2 fruit fly cellular contexts compared by ENCODE assay signal in genomic region chr2L:17383588-17384308, dm6.
TF ChIP-seq lines count a peak whose summit lies in the region.

Gene Lrch (minus strand): TSS chr2L:17384115.

TF ChIP-seq in whole organism, embryonic, 481 proteins besides CTCF, POLR2A, EP300 and RAD21 (continued from another document and continues in another):
- TF ChIP-seq PHDP (tag; optimal IDR thresholded peaks at IDR 0.05; lab: Kevin White, UChicago) = peak; percentile 16
- TF ChIP-seq HmgD (GFP tag; optimal IDR thresholded peaks at IDR 0.05; lab: Kevin White, UChicago) = peak; percentile 31
- peak; percentile 7 for TF ChIP-seq tin (GFP tag; optimal IDR thresholded peaks at IDR 0.05; lab: Kevin White, UChicago)
- no peak for TF ChIP-seq lola (GFP tag; optimal IDR thresholded peaks at IDR 0.05; lab: Kevin White, UChicago)
- TF ChIP-seq CG8478 (optimal IDR thresholded peaks at IDR 0.05; lab: Kevin White, UChicago) = no peak
- peak; percentile 43; the same call in 1 of the 2 replicates for TF ChIP-seq CG16779 (GFP tag; IDR thresholded peaks at IDR 0.05; lab: Robert Waterston, UW)
- peak; percentile 43; the same call in 1 of the 3 replicates for TF ChIP-seq so (GFP tag; IDR thresholded peaks at IDR 0.05; lab: Robert Waterston, UW)
- no peak for TF ChIP-seq zfh2 (GFP tag; optimal IDR thresholded peaks at IDR 0.05; lab: Kevin White, UChicago)
- no peak for TF ChIP-seq Elba2 (GFP tag; optimal IDR thresholded peaks at IDR 0.05; lab: Kevin White, UChicago)
- TF ChIP-seq MTF-1 (GFP tag; optimal IDR thresholded peaks at IDR 0.05; lab: Kevin White, UChicago; ENCODE audit: borderline replicate concordance) = peak; percentile 55
- no peak for TF ChIP-seq CG14667 (GFP tag; IDR thresholded peaks at IDR 0.05; lab: Robert Waterston, UW)
- TF ChIP-seq danr (GFP tag; IDR thresholded peaks at IDR 0.05; lab: Robert Waterston, UW) = no peak
- no peak; the same call in 1 of the 2 replicates for TF ChIP-seq GATAe (GFP tag; conservative IDR thresholded peaks at IDR 0.05; lab: Robert Waterston, UW)
- TF ChIP-seq gro (GFP tag; optimal IDR thresholded peaks at IDR 0.05; lab: Kevin White, UChicago) = peak; percentile 76
- TF ChIP-seq CG12299 (tag; optimal IDR thresholded peaks at IDR 0.05; lab: Kevin White, UChicago) = no peak
- TF ChIP-seq CG4854 (GFP tag; optimal IDR thresholded peaks at IDR 0.05; lab: Kevin White, UChicago) = no peak
- peak; percentile 24 for TF ChIP-seq CG11398 (GFP tag; optimal IDR thresholded peaks at IDR 0.05; lab: Kevin White, UChicago)
- TF ChIP-seq CG16863 (GFP tag; optimal IDR thresholded peaks at IDR 0.05; lab: Kevin White, UChicago) = no peak
- no peak for TF ChIP-seq bab2 (GFP tag; optimal IDR thresholded peaks at IDR 0.05; lab: Kevin White, UChicago)
- TF ChIP-seq Dad (GFP tag; optimal IDR thresholded peaks at IDR 0.05; lab: Kevin White, UChicago) = peak; percentile 9
- TF ChIP-seq zen (tag; optimal IDR thresholded peaks at IDR 0.05; lab: Kevin White, UChicago) = no peak
- TF ChIP-seq Xbp1 (GFP tag; optimal IDR thresholded peaks at IDR 0.05; lab: Kevin White, UChicago) = peak; percentile 20
- peak; percentile 30 for TF ChIP-seq CG17829 (tag; optimal IDR thresholded peaks at IDR 0.05; lab: Kevin White, UChicago)
- TF ChIP-seq CG7928 (GFP tag; optimal IDR thresholded peaks at IDR 0.05; lab: Kevin White, UChicago) = no peak
- no peak for TF ChIP-seq Lpt (GFP tag; optimal IDR thresholded peaks at IDR 0.05; lab: Kevin White, UChicago)
- peak; percentile 94 for TF ChIP-seq E2f2 (GFP tag; IDR thresholded peaks at IDR 0.05; lab: Robert Waterston, UW)
- no peak for TF ChIP-seq sisA (GFP tag; IDR thresholded peaks at IDR 0.05; lab: Robert Waterston, UW)
- TF ChIP-seq otp (GFP tag; IDR thresholded peaks at IDR 0.05; lab: Robert Waterston, UW) = peak; percentile 58; the same call in 2 of the 3 replicates
- no peak for TF ChIP-seq sens-2 (GFP tag; IDR thresholded peaks at IDR 0.05; lab: Robert Waterston, UW)
- no peak for TF ChIP-seq Ssrp (tag; optimal IDR thresholded peaks at IDR 0.05; lab: Kevin White, UChicago)
- peak; percentile 64 for TF ChIP-seq CG7987 (GFP tag; optimal IDR thresholded peaks at IDR 0.05; lab: Kevin White, UChicago)
- TF ChIP-seq CG42726 (GFP tag; IDR thresholded peaks at IDR 0.05; lab: Robert Waterston, UW; ENCODE audit: partially characterized antibody) = peak; percentile 81
- no peak for TF ChIP-seq ken (GFP tag; IDR thresholded peaks at IDR 0.05; lab: Robert Waterston, UW)
- no peak for TF ChIP-seq CG32772 (GFP tag; IDR thresholded peaks at IDR 0.05; lab: Robert Waterston, UW)
- TF ChIP-seq CG10462 (GFP tag; optimal IDR thresholded peaks at IDR 0.05; lab: Kevin White, UChicago) = no peak
- no peak for TF ChIP-seq CG9609 (GFP tag; optimal IDR thresholded peaks at IDR 0.05; lab: Kevin White, UChicago)
- no peak for TF ChIP-seq CG12236 (GFP tag; optimal IDR thresholded peaks at IDR 0.05; lab: Kevin White, UChicago)
- no peak for TF ChIP-seq C15 (GFP tag; IDR thresholded peaks at IDR 0.05; lab: Robert Waterston, UW)
- TF ChIP-seq CG17385 (GFP tag; optimal IDR thresholded peaks at IDR 0.05; lab: Kevin White, UChicago) = peak; percentile 93
- peak; percentile 60 for TF ChIP-seq CG34224 (GFP tag; IDR thresholded peaks at IDR 0.05; lab: Robert Waterston, UW; ENCODE audit: partially characterized antibody)
- TF ChIP-seq ara (GFP tag; IDR thresholded peaks at IDR 0.05; lab: Robert Waterston, UW) = 0 out of 2 replicates have a peak, but pooled peaks have one; percentile 34
- TF ChIP-seq vnd (GFP tag; IDR thresholded peaks at IDR 0.05; lab: Robert Waterston, UW; ENCODE audit: partially characterized antibody) = peak; percentile 56; the same call in 2 of the 3 replicates
- peak; percentile 2 for TF ChIP-seq CG14710 (tag; optimal IDR thresholded peaks at IDR 0.05; lab: Kevin White, UChicago)
- no peak for TF ChIP-seq Doc2 (GFP tag; IDR thresholded peaks at IDR 0.05; lab: Robert Waterston, UW)
- no peak for TF ChIP-seq Vsx1 (GFP tag; optimal IDR thresholded peaks at IDR 0.05; lab: Kevin White, UChicago)
- no peak for TF ChIP-seq Hsf (GFP tag; optimal IDR thresholded peaks at IDR 0.05; lab: Kevin White, UChicago)
- no peak for TF ChIP-seq fru (optimal IDR thresholded peaks at IDR 0.05; lab: Kevin White, UChicago)
- no peak for TF ChIP-seq lov (optimal IDR thresholded peaks at IDR 0.05; lab: Kevin White, UChicago)
- TF ChIP-seq lov (GFP tag; IDR thresholded peaks at IDR 0.05; lab: Robert Waterston, UW) = no peak
- peak; percentile 71; the same call in 1 of the 2 replicates for TF ChIP-seq aop (GFP tag; IDR thresholded peaks at IDR 0.05; lab: Robert Waterston, UW)
- no peak for TF ChIP-seq twi (tag; optimal IDR thresholded peaks at IDR 0.05; lab: Kevin White, UChicago)
- TF ChIP-seq ac (GFP tag; optimal IDR thresholded peaks at IDR 0.05; lab: Kevin White, UChicago) = no peak
- TF ChIP-seq lab (GFP tag; optimal IDR thresholded peaks at IDR 0.05; lab: Kevin White, UChicago) = peak; percentile 74
- no peak for TF ChIP-seq CG2875 (GFP tag; optimal IDR thresholded peaks at IDR 0.05; lab: Kevin White, UChicago)
- no peak; the same call in 1 of the 2 replicates for TF ChIP-seq CG9932 (GFP tag; IDR thresholded peaks at IDR 0.05; lab: Robert Waterston, UW)
- TF ChIP-seq CG10979 (tag; optimal IDR thresholded peaks at IDR 0.05; lab: Kevin White, UChicago) = peak; percentile 22
- TF ChIP-seq nom (GFP tag; optimal IDR thresholded peaks at IDR 0.05; lab: Kevin White, UChicago) = peak; percentile 56
- TF ChIP-seq Mad (GFP tag; optimal IDR thresholded peaks at IDR 0.05; lab: Kevin White, UChicago) = no peak
- TF ChIP-seq NFAT (GFP tag; IDR thresholded peaks at IDR 0.05; lab: Robert Waterston, UW) = peak; percentile 57; the same call in 1 of the 2 replicates
- no peak for TF ChIP-seq Poxn (GFP tag; IDR thresholded peaks at IDR 0.05; lab: Robert Waterston, UW)
- TF ChIP-seq phol (tag; optimal IDR thresholded peaks at IDR 0.05; lab: Kevin White, UChicago) = peak; percentile 12
- TF ChIP-seq sens (GFP tag; lab: Kevin White, UChicago) = peak; percentile 58
- TF ChIP-seq scrt (GFP tag; optimal IDR thresholded peaks at IDR 0.05; lab: Kevin White, UChicago) = peak; percentile 55
- TF ChIP-seq CG10959 (GFP tag; IDR thresholded peaks at IDR 0.05; lab: Robert Waterston, UW) = no peak
- TF ChIP-seq CG15011 (GFP tag; optimal IDR thresholded peaks at IDR 0.05; lab: Kevin White, UChicago) = no peak
- peak; percentile 14 for TF ChIP-seq repo (GFP tag; optimal IDR thresholded peaks at IDR 0.05; lab: Kevin White, UChicago)
- no peak for TF ChIP-seq dmrt11E (tag; optimal IDR thresholded peaks at IDR 0.05; lab: Kevin White, UChicago)

TF ChIP-seq in whole organism, prepupa, 60 proteins besides CTCF, POLR2A, EP300 and RAD21 (continued from another document):
- TF ChIP-seq Hr38 (GFP tag; optimal IDR thresholded peaks at IDR 0.05; lab: Kevin White, UChicago) = no peak
- TF ChIP-seq Hr39 (GFP tag; optimal IDR thresholded peaks at IDR 0.05; lab: Kevin White, UChicago) = no peak
- no peak for TF ChIP-seq Lpt (GFP tag; optimal IDR thresholded peaks at IDR 0.05; lab: Kevin White, UChicago)
- TF ChIP-seq CG6163 (GFP tag; IDR thresholded peaks at IDR 0.05; lab: Robert Waterston, UW) = peak; percentile 55
- no peak for TF ChIP-seq CG10669 (GFP tag; optimal IDR thresholded peaks at IDR 0.05; lab: Kevin White, UChicago)
- peak; percentile 38 for TF ChIP-seq Sox14 (GFP tag; optimal IDR thresholded peaks at IDR 0.05; lab: Kevin White, UChicago)
- TF ChIP-seq CG10631 (GFP tag; optimal IDR thresholded peaks at IDR 0.05; lab: Kevin White, UChicago) = no peak
